Fruit fly (Drosophila melanogaster) whole organism, embryonic: ENCODE data around the gene Usp8.

ENCODE experiments used
- Awh ChIP-seq: fragments of 200-800 bp; sonication (Bioruptor generic); IDR thresholded peaks from 2 replicates; pipeline ENCODE4, ENCODE4 v1.3.6; 2022; ENCODE audit warnings: missing biosample characterization, missing genetic modification characterization
- Bgb ChIP-seq: fragments of 200-800 bp; sonication (Bioruptor generic); IDR thresholded peaks from 2 replicates; pipeline ENCODE4 v1.3.6; 2022; ENCODE audit warnings: missing biosample characterization, missing genetic modification characterization; ENCODE audit not compliant: partially characterized antibody
- CG10979 ChIP-seq: fragments of 200-800 bp; sonication (Bioruptor generic); optimal IDR thresholded peaks from 2 replicates; lab custom pipeline; 2018; ENCODE audit warnings: missing biosample characterization, mild to moderate bottlenecking, missing genetic modification characterization, moderate library complexity
- CG11504 ChIP-seq: fragments of 200-800 bp; sonication (Bioruptor generic); optimal IDR thresholded peaks from 3 replicates; lab custom pipeline; 2019; ENCODE audit warnings: missing biosample characterization, mild to moderate bottlenecking, missing genetic modification characterization, moderate library complexity
- CG11560 ChIP-seq: fragments of 200-800 bp; sonication (Bioruptor generic); IDR thresholded peaks from 3 replicates; pipeline ENCODE4 v1.3.6; 2022; ENCODE audit warnings: missing biosample characterization, missing genetic modification characterization
- CG12942 ChIP-seq: fragments of 200-800 bp; sonication (Bioruptor generic); optimal IDR thresholded peaks from 3 replicates; lab custom pipeline; 2016; ENCODE audit warnings: missing biosample characterization, missing genetic modification characterization
- CG13287 ChIP-seq: fragments of 200-800 bp; sonication (Bioruptor generic); IDR thresholded peaks from 2 replicates; pipeline ENCODE4 v1.3.6; 2022; ENCODE audit warnings: missing biosample characterization, missing genetic modification characterization; ENCODE audit not compliant: partially characterized antibody
- CG14710 ChIP-seq: fragments of 200-800 bp; sonication (Bioruptor generic); optimal IDR thresholded peaks from 3 replicates; lab custom pipeline; 2019; ENCODE audit warnings: missing biosample characterization, mild to moderate bottlenecking, missing genetic modification characterization, moderate library complexity
- CG14860 ChIP-seq: fragments of 200-800 bp; sonication (Bioruptor generic); IDR thresholded peaks from 3 replicates; pipeline ENCODE4 v1.3.6; 2022; ENCODE audit warnings: missing biosample characterization, missing genetic modification characterization; ENCODE audit not compliant: partially characterized antibody
- CG15514 ChIP-seq: fragments of 200-800 bp; sonication (Bioruptor generic); optimal IDR thresholded peaks from 3 replicates; lab custom pipeline; 2017; ENCODE audit warnings: missing biosample characterization, missing genetic modification characterization, mild to moderate bottlenecking, moderate library complexity, missing genetic modification reagents
- CG15696 ChIP-seq: fragments of 200-800 bp; sonication (Bioruptor generic); optimal IDR thresholded peaks from 2 replicates; lab custom pipeline; 2019; ENCODE audit warnings: missing biosample characterization, mild to moderate bottlenecking, missing genetic modification characterization, moderate library complexity
- CG31365 ChIP-seq: fragments of 200-800 bp; sonication (Bioruptor generic); optimal IDR thresholded peaks from 2 replicates; lab custom pipeline; 2018; ENCODE audit warnings: missing biosample characterization, mild to moderate bottlenecking, missing genetic modification characterization
- CG3407 ChIP-seq: fragments of 200-800 bp; sonication (Bioruptor generic); optimal IDR thresholded peaks from 2 replicates; lab custom pipeline; 2018; ENCODE audit warnings: missing biosample characterization, mild to moderate bottlenecking, missing genetic modification characterization
- CG34376 ChIP-seq: fragments of 200-800 bp; sonication (Bioruptor generic); optimal IDR thresholded peaks from 2 replicates; lab custom pipeline; 2018; ENCODE audit warnings: missing biosample characterization, mild to moderate bottlenecking, missing genetic modification characterization
- CG3995 ChIP-seq: fragments of 200-800 bp; sonication (Bioruptor generic); optimal IDR thresholded peaks from 3 replicates; lab custom pipeline; 2016; ENCODE audit warnings: missing biosample characterization, missing genetic modification characterization
- CG42726 ChIP-seq: fragments of 200-800 bp; sonication (Bioruptor generic); IDR thresholded peaks from 2 replicates; pipeline ENCODE4 v1.3.6; 2022; ENCODE audit warnings: missing biosample characterization, missing genetic modification characterization; ENCODE audit not compliant: partially characterized antibody
- CG6254 ChIP-seq: fragments of 200-800 bp; sonication (Bioruptor generic); optimal IDR thresholded peaks from 3 replicates; lab custom pipeline; 2017; ENCODE audit warnings: mild to moderate bottlenecking, missing biosample characterization, missing genetic modification reagents, missing genetic modification characterization
- CG6791 ChIP-seq: fragments of 200-800 bp; sonication (Bioruptor generic); IDR thresholded peaks from 3 replicates; pipeline ENCODE4 v1.3.6; 2022; ENCODE audit warnings: missing biosample characterization, missing genetic modification characterization; ENCODE audit not compliant: partially characterized antibody
- CG8290 ChIP-seq, 3 experiments: fragments of 200-800 bp; sonication (Bioruptor generic); optimal IDR thresholded peaks; 2 replicates each; lab custom pipeline; 2016 to 2019; ENCODE audit warnings: missing biosample characterization in 3 of 3, missing genetic modification characterization in 3 of 3, mild to moderate bottlenecking in 2 of 3, moderate library complexity in 1 of 3
- CG8924 ChIP-seq: fragments of 200-800 bp; optimal IDR thresholded peaks from 3 replicates; lab custom pipeline; 2019; ENCODE audit warnings: missing biosample characterization, mild to moderate bottlenecking, missing genetic modification characterization, moderate library complexity
- Dek ChIP-seq: fragments of 200-800 bp; sonication (Bioruptor generic); optimal IDR thresholded peaks from 3 replicates; lab custom pipeline; 2019; ENCODE audit warnings: missing biosample characterization, mild to moderate bottlenecking, missing genetic modification characterization, moderate library complexity
- HLH54F ChIP-seq: fragments of 200-800 bp; sonication (Bioruptor generic); optimal IDR thresholded peaks from 3 replicates; lab custom pipeline; 2016; ENCODE audit warnings: missing biosample characterization, missing genetic modification characterization
- Hey ChIP-seq: fragments of 200-800 bp; sonication (Bioruptor generic); optimal IDR thresholded peaks from 3 replicates; lab custom pipeline; 2018; ENCODE audit warnings: missing biosample characterization, mild to moderate bottlenecking, missing genetic modification characterization
- Mrtf ChIP-seq: fragments of 200-800 bp; sonication (Bioruptor generic); IDR thresholded peaks from 3 replicates; pipeline ENCODE4 v1.3.6; 2022; ENCODE audit warnings: missing biosample characterization, missing genetic modification characterization
- Rfx ChIP-seq: fragments of 200-800 bp; sonication (Bioruptor generic); IDR thresholded peaks from 2 replicates; pipeline ENCODE4 v1.3.6; 2022; ENCODE audit warnings: missing biosample characterization, missing genetic modification characterization
- Scr ChIP-seq: fragments of 200-800 bp; sonication (Bioruptor generic); IDR thresholded peaks from 2 replicates; pipeline ENCODE4 v1.3.6; 2022; ENCODE audit warnings: missing biosample characterization, missing genetic modification characterization; ENCODE audit not compliant: partially characterized antibody
- Vsx1 ChIP-seq: fragments of 200-800 bp; sonication (Bioruptor generic); optimal IDR thresholded peaks from 2 replicates; lab custom pipeline; 2017; ENCODE audit warnings: missing biosample characterization, mild to moderate bottlenecking, missing genetic modification characterization, missing genetic modification reagents
- ara ChIP-seq: fragments of 200-800 bp; sonication (Bioruptor generic); IDR thresholded peaks from 2 replicates; pipeline ENCODE4 v1.3.6; 2022; ENCODE audit warnings: missing biosample characterization, missing genetic modification characterization
- cg ChIP-seq: fragments of 200-800 bp; sonication (Bioruptor generic); optimal IDR thresholded peaks from 3 replicates; lab custom pipeline; 2019; ENCODE audit warnings: missing biosample characterization, mild to moderate bottlenecking, missing genetic modification characterization, moderate library complexity
- ci ChIP-seq: fragments of 200-800 bp; sonication (Bioruptor generic); IDR thresholded peaks from 3 replicates; pipeline ENCODE4 v1.3.6; 2022; ENCODE audit warnings: missing biosample characterization, missing genetic modification characterization
- ewg ChIP-seq: fragments of 200-800 bp; sonication (Bioruptor generic); optimal IDR thresholded peaks from 3 replicates; lab custom pipeline; 2017; ENCODE audit warnings: mild to moderate bottlenecking, missing biosample characterization, missing genetic modification reagents, missing genetic modification characterization
- exex ChIP-seq: fragments of 200-800 bp; sonication (Bioruptor generic); optimal IDR thresholded peaks from 4 replicates; lab custom pipeline; 2018; ENCODE audit warnings: missing biosample characterization, mild to moderate bottlenecking, missing genetic modification characterization, moderate library complexity
- fd96Cb ChIP-seq: fragments of 200-800 bp; sonication (Bioruptor generic); optimal IDR thresholded peaks from 2 replicates; lab custom pipeline; 2018; ENCODE audit warnings: missing biosample characterization, mild to moderate bottlenecking, missing genetic modification characterization, moderate library complexity
- hb ChIP-seq: fragments of 200-800 bp; sonication (Bioruptor generic); IDR thresholded peaks from 3 replicates; pipeline ENCODE4 v1.3.6; 2022; ENCODE audit warnings: missing biosample characterization, missing genetic modification characterization; ENCODE audit not compliant: partially characterized antibody
- her ChIP-seq: fragments of 200-800 bp; sonication (Bioruptor generic); optimal IDR thresholded peaks from 2 replicates; lab custom pipeline; 2016; ENCODE audit warnings: missing biosample characterization, missing genetic modification characterization
- knrl ChIP-seq: fragments of 200-800 bp; sonication (Bioruptor generic); IDR thresholded peaks from 3 replicates; pipeline ENCODE4 v1.3.6; 2022; ENCODE audit warnings: missing biosample characterization, missing genetic modification characterization; ENCODE audit not compliant: partially characterized antibody
- onecut ChIP-seq: fragments of 200-800 bp; sonication (Bioruptor generic); IDR thresholded peaks from 2 replicates; pipeline ENCODE4 v1.3.6; 2022; ENCODE audit warnings: missing biosample characterization, missing genetic modification characterization
- ranshi ChIP-seq: fragments of 200-800 bp; sonication (Bioruptor generic); IDR thresholded peaks from 2 replicates; pipeline ENCODE4 v1.3.6; 2022; ENCODE audit warnings: missing biosample characterization, missing genetic modification characterization
- sd ChIP-seq: fragments of 200-800 bp; sonication (Bioruptor generic); optimal IDR thresholded peaks from 3 replicates; lab custom pipeline; 2018; ENCODE audit warnings: missing biosample characterization, mild to moderate bottlenecking, missing genetic modification characterization, moderate library complexity
- slou ChIP-seq: fragments of 200-800 bp; sonication (Bioruptor generic); optimal IDR thresholded peaks from 3 replicates; lab custom pipeline; 2016; ENCODE audit warnings: missing biosample characterization, missing genetic modification characterization
- sob ChIP-seq: fragments of 200-800 bp; sonication (Bioruptor generic); IDR thresholded peaks from 2 replicates; pipeline ENCODE4 v1.3.6; 2022; ENCODE audit warnings: missing biosample characterization, missing genetic modification characterization
- tx ChIP-seq: fragments of 200-800 bp; sonication (Bioruptor generic); optimal IDR thresholded peaks from 2 replicates; lab custom pipeline; 2016; ENCODE audit warnings: missing biosample characterization, missing genetic modification characterization
- unc-4 ChIP-seq: fragments of 200-800 bp; sonication (Bioruptor generic); IDR thresholded peaks from 2 replicates; pipeline ENCODE4 v1.3.6; 2022; ENCODE audit warnings: missing biosample characterization, missing genetic modification characterization; ENCODE audit not compliant: partially characterized antibody
- vnd ChIP-seq: fragments of 200-800 bp; sonication (Bioruptor generic); IDR thresholded peaks from 3 replicates; pipeline ENCODE4 v1.3.6; 2022; ENCODE audit warnings: missing biosample characterization, missing genetic modification characterization; ENCODE audit not compliant: partially characterized antibody
- vvl ChIP-seq: fragments of 200-800 bp; sonication (Bioruptor generic); IDR thresholded peaks from 2 replicates; pipeline ENCODE4 v1.3.6; 2022; ENCODE audit warnings: missing biosample characterization, missing genetic modification characterization
- zen ChIP-seq: fragments of 200-800 bp; sonication (Bioruptor generic); optimal IDR thresholded peaks from 3 replicates; lab custom pipeline; 2018; ENCODE audit warnings: missing biosample characterization, mild to moderate bottlenecking, missing genetic modification characterization, moderate library complexity

Gene Usp8

DNA sequence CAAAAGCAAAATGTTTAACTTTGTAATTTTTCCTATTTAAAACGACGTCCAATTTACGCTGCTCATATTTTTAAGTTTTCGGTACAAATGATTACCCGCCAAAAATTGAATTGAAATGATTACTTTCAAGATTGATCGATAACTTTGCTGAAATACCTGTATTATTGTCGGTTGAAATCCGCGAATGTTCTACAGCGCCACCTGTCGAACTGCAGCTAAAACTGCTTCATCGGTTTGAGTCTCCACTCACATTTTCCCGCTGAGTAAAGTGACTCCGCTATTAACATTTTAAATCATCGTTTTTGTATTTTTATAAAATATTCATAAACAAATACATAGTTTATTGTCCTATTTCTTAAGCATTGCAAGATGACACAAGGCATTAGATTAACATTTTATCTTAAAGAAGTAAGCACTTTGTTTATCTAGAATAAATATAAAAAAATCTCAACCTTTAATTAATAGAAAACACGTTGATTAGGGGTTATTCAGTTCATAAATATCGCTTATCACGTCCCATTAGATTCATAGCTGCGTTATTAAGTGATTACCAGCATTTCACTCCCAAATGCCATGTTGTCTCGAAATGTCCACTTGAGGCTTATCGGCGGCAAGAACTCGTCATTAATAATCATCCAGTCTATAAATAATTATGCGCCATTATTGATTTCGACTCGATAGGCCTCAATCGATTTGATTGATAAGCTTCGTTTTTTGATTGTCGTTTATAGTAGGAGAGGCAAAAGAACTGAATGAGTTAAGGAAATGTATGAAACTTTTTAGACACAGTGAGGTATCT is 45.7 kb downstream of the Usp8 start (continued):
- TF ChIP-seq onecut (GFP tag; lab: Robert Waterston, UW), result peak; percentile 18; the same call in 1 of the 2 replicates
- no peak for TF ChIP-seq Mrtf (GFP tag; lab: Robert Waterston, UW)
- no peak for TF ChIP-seq cg (GFP tag; lab: Kevin White, UChicago)
- TF ChIP-seq CG14860, result 0 out of 3 replicates have a peak, but pooled peaks have one; percentile 8
- TF ChIP-seq Rfx (GFP tag; lab: Robert Waterston, UW), result peak; percentile 67
- TF ChIP-seq hb (GFP tag; lab: Robert Waterston, UW), result peak; percentile 44; the same call in 1 of the 3 replicates
- TF ChIP-seq Awh, result no peak
- TF ChIP-seq CG8924 (tag; lab: Kevin White, UChicago), result no peak
- TF ChIP-seq CG14710, result peak; percentile 38
- peak; percentile 90 for TF ChIP-seq CG31365
- TF ChIP-seq exex (tag; lab: Kevin White, UChicago), result peak; percentile 100
- TF ChIP-seq CG11560 (tag; lab: Robert Waterston, UW), result peak; percentile 75; the same call in 2 of the 3 replicates
- TF ChIP-seq Bgb (GFP tag; lab: Robert Waterston, UW), result peak; percentile 62
- TF ChIP-seq HLH54F (GFP tag; lab: Kevin White, UChicago), result no peak
- TF ChIP-seq ara (GFP tag; lab: Robert Waterston, UW), result no peak
- TF ChIP-seq zen, result peak; percentile 1
- TF ChIP-seq vnd (GFP tag; lab: Robert Waterston, UW), result 0 out of 3 replicates have a peak, but pooled peaks have one; percentile 41
- TF ChIP-seq CG3995 (GFP tag; lab: Kevin White, UChicago), result peak; percentile 45
- TF ChIP-seq slou, result no peak
- TF ChIP-seq Vsx1 (GFP tag; lab: Kevin White, UChicago), result no peak
- TF ChIP-seq fd96Cb (tag; lab: Kevin White, UChicago), result no peak
- peak; percentile 37 for TF ChIP-seq CG34376
- no peak for TF ChIP-seq CG15696 (tag; lab: Kevin White, UChicago)
- TF ChIP-seq tx (GFP tag; lab: Kevin White, UChicago), result no peak
- TF ChIP-seq her (GFP tag; lab: Kevin White, UChicago), result no peak
- peak; percentile 43; the same call in 1 of the 2 replicates for TF ChIP-seq unc-4
- TF ChIP-seq CG12942, result no peak
- TF ChIP-seq vvl (GFP tag; lab: Robert Waterston, UW), result peak; percentile 68
- TF ChIP-seq ci (GFP tag; lab: Robert Waterston, UW), result 0 out of 3 replicates have a peak, but pooled peaks have one; percentile 32
- TF ChIP-seq CG6791 (GFP tag; lab: Robert Waterston, UW), result peak; percentile 56
- TF ChIP-seq CG3407, result no peak
- TF ChIP-seq ranshi (GFP tag; lab: Robert Waterston, UW), result no peak
- peak; percentile 10 for TF ChIP-seq CG10979 (tag; lab: Kevin White, UChicago)
- peak; percentile 43; the same call in 1 of the 2 replicates for TF ChIP-seq Scr
- peak; percentile 57 for TF ChIP-seq CG8290 (GFP tag; optimal IDR thresholded peaks at IDR 0.05; lab: Kevin White, UChicago)
- peak in 1 of 2 experiments; percentile 17 for TF ChIP-seq CG8290 (tag; optimal IDR thresholded peaks at IDR 0.05; lab: Kevin White, UChicago)
- no peak for TF ChIP-seq CG6254 (GFP tag; lab: Kevin White, UChicago)
- TF ChIP-seq sob (GFP tag; lab: Robert Waterston, UW), result peak; percentile 45; the same call in 1 of the 2 replicates
- peak; percentile 32; the same call in 1 of the 3 replicates for TF ChIP-seq knrl (GFP tag; lab: Robert Waterston, UW)
- TF ChIP-seq CG42726 (GFP tag; lab: Robert Waterston, UW), result peak; percentile 44
- TF ChIP-seq sd (tag; lab: Kevin White, UChicago), result peak; percentile 66
- peak; percentile 46 for TF ChIP-seq CG11504 (tag; lab: Kevin White, UChicago)
- peak; percentile 24 for TF ChIP-seq Dek
- TF ChIP-seq ewg, result no peak
- peak; percentile 40 for TF ChIP-seq CG15514 (GFP tag; lab: Kevin White, UChicago)
- TF ChIP-seq CG13287 (GFP tag; lab: Robert Waterston, UW), result peak; percentile 71
- no peak for TF ChIP-seq Hey (tag; lab: Kevin White, UChicago)
